Worm (Caenorhabditis elegans): ENCODE measurements around the gene tiar-1.
A peak's percentile ranks its signal among the peaks of the same experiment; 100 is the strongest.

DNA sequence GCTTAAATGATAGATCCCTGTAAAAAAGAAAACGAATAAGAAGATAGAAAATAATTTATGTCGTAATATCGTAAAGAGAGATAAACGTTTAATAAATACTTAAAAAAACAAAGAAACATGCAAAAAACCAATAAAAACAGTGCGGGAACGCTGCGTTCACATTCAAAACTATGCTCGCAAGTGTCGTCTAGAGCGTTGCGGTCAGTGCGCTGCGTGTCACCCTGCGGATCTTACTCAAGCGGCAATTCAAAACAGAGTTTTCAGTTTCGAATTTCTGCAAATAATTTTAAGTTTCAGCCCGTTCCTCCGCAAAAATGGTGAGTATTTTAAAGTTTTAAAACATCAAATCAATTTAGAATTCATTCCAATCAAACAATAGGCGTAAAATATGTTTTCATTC lies at the start of gene tiar-1, which contains the start of gene lelo-4:
- TF ChIP-seq madf-2 (tag; optimal IDR thresholded peaks at IDR 0.05) (no peak), nfya-1 (tag; optimal IDR thresholded peaks at IDR 0.05) (peak; percentile 50), pqm-1 (tag; optimal IDR thresholded peaks at IDR 0.05) (no peak), npax-4 (tag; optimal IDR thresholded peaks at IDR 0.05) (no peak), pax-1 (tag; optimal IDR thresholded peaks at IDR 0.05) (no peak), sox-4 (tag; optimal IDR thresholded peaks at IDR 0.05) (no peak), pag-3 (tag; optimal IDR thresholded peaks at IDR 0.05; ENCODE audit: borderline replicate concordance) (no peak)
